Fruit fly (Drosophila melanogaster): ENCODE data around the gene CG33128.

- TF ChIP-seq CTCF (optimal IDR thresholded peaks at IDR 0.05) (no peak), CG8478 (optimal IDR thresholded peaks at IDR 0.05) (no peak)
Measured at dm6 chr2L:1498966-1499554, 5.2 kb downstream of the CG33128 start.

Measured in S2 (cell line).